Worm (Caenorhabditis elegans): ENCODE measurements around the gene C07G1.6.

The C07G1.6 gene

ce11 chrIV:8199274-8199673 is 10.9 kb downstream of the C07G1.6 start:
- TF ChIP-seq ztf-4 (tag; optimal IDR thresholded peaks at IDR 0.05): no peak
- TF ChIP-seq nhr-28 (tag; optimal IDR thresholded peaks at IDR 0.05): no peak
- TF ChIP-seq nhr-77 (tag; optimal IDR thresholded peaks at IDR 0.05): no peak
- no peak for TF ChIP-seq fkh-2 (tag; optimal IDR thresholded peaks at IDR 0.05)
- TF ChIP-seq mml-1 (tag; optimal IDR thresholded peaks at IDR 0.05): no peak
- no peak for TF ChIP-seq nhr-237 (tag; optimal IDR thresholded peaks at IDR 0.05)
- TF ChIP-seq unc-62 (GFP tag; optimal IDR thresholded peaks at IDR 0.05): no peak
- TF ChIP-seq ceh-82 (tag; optimal IDR thresholded peaks at IDR 0.05): no peak
- TF ChIP-seq nhr-67 (tag; optimal IDR thresholded peaks at IDR 0.05): no peak
- TF ChIP-seq hmg-11 (tag; optimal IDR thresholded peaks at IDR 0.05): no peak
- no peak for TF ChIP-seq ZK546.5 (tag; optimal IDR thresholded peaks at IDR 0.05)
- TF ChIP-seq nhr-43 (tag; optimal IDR thresholded peaks at IDR 0.05; ENCODE audit: poor library complexity, severe bottlenecking): no peak
- no peak for TF ChIP-seq R02D3.7 (tag; optimal IDR thresholded peaks at IDR 0.05)
- no peak for TF ChIP-seq elt-1 (tag; optimal IDR thresholded peaks at IDR 0.05)
- no peak for TF ChIP-seq unc-39 (tag; optimal IDR thresholded peaks at IDR 0.05)
- TF ChIP-seq eor-1 (tag; optimal IDR thresholded peaks at IDR 0.05): no peak
- TF ChIP-seq ztf-11 (tag; optimal IDR thresholded peaks at IDR 0.05): no peak

ce11 chrIV:8198851-8199250 is 11.3 kb downstream of the C07G1.6 start, which contains the start of gene wsp-1:
TSS of gene wsp-1 (minus strand) at chrIV:8198951.
- TF ChIP-seq pqm-1 (tag; optimal IDR thresholded peaks at IDR 0.05) (no peak), nhr-67 (tag; optimal IDR thresholded peaks at IDR 0.05) (no peak), nhr-76 (tag; optimal IDR thresholded peaks at IDR 0.05) (no peak), fkh-2 (tag; optimal IDR thresholded peaks at IDR 0.05) (no peak), elt-1 (tag; optimal IDR thresholded peaks at IDR 0.05) (no peak), daf-12 (tag; optimal IDR thresholded peaks at IDR 0.05) (no peak), sea-2 (GFP tag; optimal IDR thresholded peaks at IDR 0.05) (no peak), ztf-11 (tag; optimal IDR thresholded peaks at IDR 0.05) (no peak), nhr-11 (tag; optimal IDR thresholded peaks at IDR 0.05) (no peak), ama-1 (optimal IDR thresholded peaks at IDR 0.05) (no peak), egl-27 (tag; optimal IDR thresholded peaks at IDR 0.05) (no peak), fkh-10 (GFP tag; optimal IDR thresholded peaks at IDR 0.05) (no peak), lin-15B (tag; optimal IDR thresholded peaks at IDR 0.05) (no peak), elt-2 (tag; optimal IDR thresholded peaks at IDR 0.05) (no peak), ceh-82 (tag; optimal IDR thresholded peaks at IDR 0.05) (no peak), ceh-9 (tag; optimal IDR thresholded peaks at IDR 0.05) (no peak), unc-39 (tag; optimal IDR thresholded peaks at IDR 0.05) (no peak)

ce11 chrIV:8192878-8193277 is 17.3 kb downstream of the C07G1.6 start:
- TF ChIP-seq nhr-11 (tag; optimal IDR thresholded peaks at IDR 0.05) (no peak), mdl-1 (tag; optimal IDR thresholded peaks at IDR 0.05) (no peak), elt-1 (tag; optimal IDR thresholded peaks at IDR 0.05) (no peak), ceh-9 (tag; optimal IDR thresholded peaks at IDR 0.05) (no peak), snpc-4 (tag; optimal IDR thresholded peaks at IDR 0.05) (no peak), zag-1 (tag; optimal IDR thresholded peaks at IDR 0.05) (no peak), pha-4 (tag; optimal IDR thresholded peaks at IDR 0.05) (no peak), nhr-12 (tag; optimal IDR thresholded peaks at IDR 0.05) (no peak), nhr-28 (tag; optimal IDR thresholded peaks at IDR 0.05) (no peak), eor-1 (tag; optimal IDR thresholded peaks at IDR 0.05) (no peak), sea-2 (GFP tag; optimal IDR thresholded peaks at IDR 0.05) (no peak), unc-62 (GFP tag; optimal IDR thresholded peaks at IDR 0.05) (no peak), lsy-12 (tag; optimal IDR thresholded peaks at IDR 0.05) (no peak), daf-12 (tag; optimal IDR thresholded peaks at IDR 0.05) (no peak), lin-39 (tag; optimal IDR thresholded peaks at IDR 0.05) (no peak), fkh-2 (tag; optimal IDR thresholded peaks at IDR 0.05) (no peak), egl-27 (tag; optimal IDR thresholded peaks at IDR 0.05) (no peak)

- TF ChIP-seq mdl-1 (tag; optimal IDR thresholded peaks at IDR 0.05) (no peak), nfya-1 (tag; optimal IDR thresholded peaks at IDR 0.05; ENCODE audit: insufficient read depth) (no peak), nhr-67 (tag; optimal IDR thresholded peaks at IDR 0.05) (no peak), unc-39 (tag; optimal IDR thresholded peaks at IDR 0.05) (no peak), fos-1 (tag; optimal IDR thresholded peaks at IDR 0.05) (no peak), pha-4 (tag; optimal IDR thresholded peaks at IDR 0.05) (no peak), ZK546.5 (tag; optimal IDR thresholded peaks at IDR 0.05) (no peak), nhr-237 (tag; optimal IDR thresholded peaks at IDR 0.05) (no peak), ama-1 (optimal IDR thresholded peaks at IDR 0.05) (no peak), ceh-28 (tag; optimal IDR thresholded peaks at IDR 0.05) (no peak)
Measured at ce11 chrIV:8189667-8190066, 20.5 kb downstream of the C07G1.6 start.

All from whole organism, L3 larva.